Worm (Caenorhabditis elegans) whole organism, late embryonic: ENCODE results near the gene stip-1.

Source experiments
- C08G9.2 ChIP-seq: sonication (generic microtip); optimal IDR thresholded peaks from 2 replicates; lab custom pipeline; 2016; ENCODE audit warnings: mild to moderate bottlenecking, missing genetic modification characterization, moderate library complexity, missing compliant biosample characterization
- K02D7.2 ChIP-seq: sonication (generic microtip); optimal IDR thresholded peaks from 2 replicates; lab custom pipeline; 2017; ENCODE audit warnings: mild to moderate bottlenecking, missing genetic modification characterization, missing compliant biosample characterization
- K09A11.1 ChIP-seq: sonication (generic microtip); optimal IDR thresholded peaks from 2 replicates; lab custom pipeline; 2017; ENCODE audit warnings: antibody characterized with exemption, mild to moderate bottlenecking, missing genetic modification characterization, missing compliant biosample characterization; ENCODE audit not compliant: insufficient read depth
- ama-1 ChIP-seq: fragments of 150-350 bp; optimal IDR thresholded peaks from 2 replicates; lab custom pipeline; 2014
- ceh-14 ChIP-seq: sonication (generic microtip); optimal IDR thresholded peaks from 2 replicates; lab custom pipeline; 2016; ENCODE audit warnings: missing genotype, missing genetic modification characterization, missing compliant biosample characterization
- ceh-18 ChIP-seq: sonication (generic microtip); optimal IDR thresholded peaks from 2 replicates; lab custom pipeline; 2016; ENCODE audit warnings: missing genetic modification characterization, missing compliant biosample characterization
- ceh-19 ChIP-seq: fragments of 200-800 bp; sonication (Bioruptor generic); optimal IDR thresholded peaks from 2 replicates; lab custom pipeline; 2018; ENCODE audit warnings: mild to moderate bottlenecking, missing genetic modification characterization, missing compliant biosample characterization
- ceh-2 ChIP-seq: sonication (generic microtip); optimal IDR thresholded peaks from 2 replicates; lab custom pipeline; 2016; ENCODE audit warnings: missing genotype, missing genetic modification characterization, missing compliant biosample characterization
- ceh-22 ChIP-seq: sonication (generic microtip); optimal IDR thresholded peaks from 2 replicates; lab custom pipeline; 2017; ENCODE audit warnings: missing biosample characterization, missing genetic modification characterization
- ceh-30 ChIP-seq: fragments of 150-350 bp; optimal IDR thresholded peaks from 2 replicates; lab custom pipeline; 2014; ENCODE audit warnings: missing biosample characterization, missing genetic modification characterization
- ceh-31 ChIP-seq: sonication (generic microtip); optimal IDR thresholded peaks from 2 replicates; lab custom pipeline; 2016; ENCODE audit warnings: missing genetic modification characterization, missing compliant biosample characterization
- ceh-6 ChIP-seq: fragments of 200-800 bp; sonication (Bioruptor generic); optimal IDR thresholded peaks from 2 replicates; lab custom pipeline; 2018; ENCODE audit warnings: mild to moderate bottlenecking, missing genetic modification characterization, missing compliant biosample characterization
- ceh-9 ChIP-seq: sonication (generic microtip); optimal IDR thresholded peaks from 2 replicates; lab custom pipeline; 2016; ENCODE audit warnings: mild to moderate bottlenecking, missing genetic modification characterization, inconsistent platforms, missing compliant biosample characterization
- che-1 ChIP-seq: sonication (generic microtip); optimal IDR thresholded peaks from 2 replicates; lab custom pipeline; 2016; ENCODE audit warnings: mild to moderate bottlenecking, missing genetic modification characterization, missing compliant biosample characterization
- dve-1 ChIP-seq: sonication (generic microtip); optimal IDR thresholded peaks from 2 replicates; lab custom pipeline; 2017; ENCODE audit warnings: antibody characterized with exemption, mild to moderate bottlenecking, missing genetic modification characterization, missing compliant biosample characterization
- elt-2 ChIP-seq: sonication (generic microtip); optimal IDR thresholded peaks from 2 replicates; lab custom pipeline; 2016; ENCODE audit warnings: missing genetic modification reagents, missing genetic modification characterization, missing compliant biosample characterization
- eyg-1 ChIP-seq: sonication (generic microtip); optimal IDR thresholded peaks from 2 replicates; lab custom pipeline; 2016; ENCODE audit warnings: missing genotype, missing genetic modification characterization, missing compliant biosample characterization
- fax-1 ChIP-seq: sonication (generic microtip); optimal IDR thresholded peaks from 2 replicates; lab custom pipeline; 2016; ENCODE audit warnings: missing genotype, missing genetic modification characterization, missing compliant biosample characterization
- fkh-10 ChIP-seq: fragments of 150-350 bp; optimal IDR thresholded peaks from 2 replicates; lab custom pipeline; 2014; ENCODE audit warnings: missing biosample characterization, missing genetic modification reagents, missing genetic modification characterization
- gmeb-2 ChIP-seq: sonication (generic microtip); optimal IDR thresholded peaks from 2 replicates; lab custom pipeline; 2016; ENCODE audit warnings: missing genetic modification characterization, inconsistent platforms, missing compliant biosample characterization
- lim-6 ChIP-seq: sonication (generic microtip); optimal IDR thresholded peaks from 2 replicates; lab custom pipeline; 2016; ENCODE audit warnings: missing genetic modification characterization, missing compliant biosample characterization
- lin-11 ChIP-seq: fragments of 200-800 bp; sonication (Bioruptor generic); optimal IDR thresholded peaks from 2 replicates; lab custom pipeline; 2018; ENCODE audit warnings: mild to moderate bottlenecking, missing genetic modification characterization, missing compliant biosample characterization
- madf-2 ChIP-seq: sonication (generic microtip); optimal IDR thresholded peaks from 2 replicates; lab custom pipeline; 2017; ENCODE audit warnings: missing genetic modification characterization, missing compliant biosample characterization
- mec-3 ChIP-seq: sonication (generic microtip); optimal IDR thresholded peaks from 2 replicates; lab custom pipeline; 2016; ENCODE audit warnings: borderline replicate concordance, missing genetic modification characterization, missing compliant biosample characterization
- nfya-1 ChIP-seq: sonication (generic microtip); optimal IDR thresholded peaks from 2 replicates; lab custom pipeline; 2017; ENCODE audit warnings: missing genetic modification characterization, mild to moderate bottlenecking, missing compliant biosample characterization, antibody characterized with exemption, moderate library complexity
- nhr-11 ChIP-seq: fragments of 150-350 bp; optimal IDR thresholded peaks from 2 replicates; lab custom pipeline; 2014; ENCODE audit warnings: missing biosample characterization, missing genetic modification characterization
- odd-2 ChIP-seq: sonication (generic microtip); optimal IDR thresholded peaks from 2 replicates; lab custom pipeline; 2017; ENCODE audit warnings: antibody characterized with exemption, mild to moderate bottlenecking, missing genetic modification characterization, missing compliant biosample characterization
- pat-9 ChIP-seq: fragments of 200-800 bp; sonication (Bioruptor generic); optimal IDR thresholded peaks from 2 replicates; lab custom pipeline; 2018; ENCODE audit warnings: mild to moderate bottlenecking, missing genetic modification characterization, moderate library complexity, missing compliant biosample characterization
- pax-1 ChIP-seq: fragments of 150-350 bp; optimal IDR thresholded peaks from 2 replicates; lab custom pipeline; 2014; ENCODE audit warnings: missing biosample characterization, missing genetic modification characterization
- pha-4 ChIP-seq: fragments of 150-350 bp; optimal IDR thresholded peaks from 2 replicates; lab custom pipeline; 2018; ENCODE audit warnings: missing biosample characterization, missing genetic modification reagents, missing genetic modification characterization
- pqm-1 ChIP-seq: sonication (generic microtip); optimal IDR thresholded peaks from 2 replicates; lab custom pipeline; 2016; ENCODE audit warnings: missing genetic modification characterization, missing compliant biosample characterization
- pros-1 ChIP-seq: fragments of 150-350 bp; optimal IDR thresholded peaks from 2 replicates; lab custom pipeline; 2014; ENCODE audit warnings: missing biosample characterization, missing genetic modification reagents, missing genetic modification characterization
- ref-2 ChIP-seq: sonication (generic microtip); optimal IDR thresholded peaks from 2 replicates; lab custom pipeline; 2016; ENCODE audit warnings: missing genetic modification characterization, missing compliant biosample characterization
- rnt-1 ChIP-seq: sonication (generic microtip); optimal IDR thresholded peaks from 2 replicates; lab custom pipeline; 2016; ENCODE audit warnings: missing genetic modification characterization, missing compliant biosample characterization
- sdc-2 ChIP-seq: sonication (generic microtip); optimal IDR thresholded peaks from 2 replicates; lab custom pipeline; 2016; ENCODE audit warnings: missing genotype, missing genetic modification characterization, missing compliant biosample characterization
- sox-2 ChIP-seq: fragments of 200-800 bp; sonication (Bioruptor generic); IDR thresholded peaks from 2 replicates; pipeline ENCODE4 v1.3.6; 2022; ENCODE audit warnings: missing genetic modification reagents, missing genetic modification characterization, missing compliant biosample characterization
- tbx-2 ChIP-seq: sonication (generic microtip); optimal IDR thresholded peaks from 2 replicates; lab custom pipeline; 2016; ENCODE audit warnings: missing genetic modification characterization, missing compliant biosample characterization
- tbx-7 ChIP-seq: sonication (generic microtip); optimal IDR thresholded peaks from 2 replicates; lab custom pipeline; 2016; ENCODE audit warnings: missing genotype, missing genetic modification characterization, missing compliant biosample characterization
- ttx-3 ChIP-seq: sonication (generic microtip); optimal IDR thresholded peaks from 2 replicates; lab custom pipeline; 2016; ENCODE audit warnings: missing genetic modification reagents, missing genetic modification characterization, missing compliant biosample characterization
- unc-42 ChIP-seq: sonication (generic microtip); optimal IDR thresholded peaks from 2 replicates; lab custom pipeline; 2016; ENCODE audit warnings: missing genotype, missing genetic modification characterization, missing compliant biosample characterization
- unc-55 ChIP-seq: sonication (generic microtip); optimal IDR thresholded peaks from 2 replicates; lab custom pipeline; 2017; ENCODE audit warnings: missing biosample characterization, missing genetic modification reagents, missing genetic modification characterization

The stip-1 gene

ce11 chrII:10379546-10379945 is 29.7 kb upstream of the stip-1 start:
- TF ChIP-seq fkh-10 (GFP tag; lab: Kevin White, UChicago), result no peak
- TF ChIP-seq dve-1, result no peak
- no peak for TF ChIP-seq mec-3 (tag; lab: Kevin White, UChicago)
- no peak for TF ChIP-seq unc-55 (GFP tag; lab: Kevin White, UChicago)
- TF ChIP-seq ceh-9 (tag; lab: Kevin White, UChicago), result no peak
- TF ChIP-seq ceh-18 (tag; lab: Kevin White, UChicago), result no peak

- no peak for TF ChIP-seq ceh-19 (GFP tag; lab: Kevin White, UChicago)
- TF ChIP-seq sox-2 (GFP tag; lab: Robert Waterston, UW), result no peak
- TF ChIP-seq sdc-2 (tag; lab: Kevin White, UChicago), result no peak
- TF ChIP-seq ama-1, result no peak
- TF ChIP-seq ceh-9 (tag; lab: Kevin White, UChicago), result no peak
- no peak for TF ChIP-seq elt-2 (tag; lab: Kevin White, UChicago)
- TF ChIP-seq ref-2 (tag; lab: Kevin White, UChicago), result no peak
- no peak for TF ChIP-seq gmeb-2 (tag; lab: Kevin White, UChicago)
- no peak for TF ChIP-seq pha-4 (tag; lab: Kevin White, UChicago)
- TF ChIP-seq K02D7.2 (tag; lab: Kevin White, UChicago), result no peak
- no peak for TF ChIP-seq K09A11.1 (tag; lab: Kevin White, UChicago)
- TF ChIP-seq nfya-1 (tag; lab: Kevin White, UChicago), result no peak
- no peak for TF ChIP-seq C08G9.2 (tag; lab: Kevin White, UChicago)
- no peak for TF ChIP-seq che-1
- TF ChIP-seq ceh-14 (tag; lab: Kevin White, UChicago), result no peak
- TF ChIP-seq pros-1 (tag; lab: Kevin White, UChicago), result no peak
- no peak for TF ChIP-seq nhr-11
- no peak for TF ChIP-seq ttx-3
Measured at ce11 chrII:10377901-10378300, 28.1 kb upstream of the stip-1 start.

ce11 chrII:10374776-10375175 is 25.0 kb upstream of the stip-1 start:
- no peak for TF ChIP-seq tbx-7 (tag; lab: Kevin White, UChicago)
- no peak for TF ChIP-seq pat-9 (tag; lab: Kevin White, UChicago)
- TF ChIP-seq elt-2 (tag; lab: Kevin White, UChicago), result no peak
- no peak for TF ChIP-seq eyg-1
- TF ChIP-seq ceh-22 (tag; lab: Kevin White, UChicago), result no peak
- no peak for TF ChIP-seq madf-2
- TF ChIP-seq ceh-18 (tag; lab: Kevin White, UChicago), result no peak
- no peak for TF ChIP-seq lim-6 (tag; lab: Kevin White, UChicago)
- no peak for TF ChIP-seq ceh-30
- no peak for TF ChIP-seq pqm-1 (tag; lab: Kevin White, UChicago)
- no peak for TF ChIP-seq ceh-6 (GFP tag; lab: Kevin White, UChicago)
- TF ChIP-seq K09A11.1 (tag; lab: Kevin White, UChicago), result no peak
- TF ChIP-seq pax-1 (tag; lab: Kevin White, UChicago), result no peak
- no peak for TF ChIP-seq lin-11 (tag; lab: Kevin White, UChicago)
- no peak for TF ChIP-seq odd-2
- TF ChIP-seq fax-1 (tag; lab: Kevin White, UChicago), result no peak

- TF ChIP-seq ceh-14 (tag; lab: Kevin White, UChicago) (peak; percentile 64), unc-42 (tag; lab: Kevin White, UChicago) (peak; percentile 99), lin-11 (tag; lab: Kevin White, UChicago) (no peak), odd-2 (no peak), lim-6 (tag; lab: Kevin White, UChicago) (no peak), ceh-2 (tag; lab: Kevin White, UChicago) (no peak), tbx-2 (tag; lab: Kevin White, UChicago) (peak; percentile 37), ceh-31 (tag; lab: Kevin White, UChicago) (peak; percentile 84), ttx-3 (peak; percentile 66), rnt-1 (tag; lab: Kevin White, UChicago) (no peak), nfya-1 (tag; lab: Kevin White, UChicago) (peak; percentile 20), pha-4 (tag; lab: Kevin White, UChicago) (no peak), tbx-7 (tag; lab: Kevin White, UChicago) (no peak)
Measured at ce11 chrII:10373536-10374169, 23.8 kb upstream of the stip-1 start.
